Fruit fly (Drosophila melanogaster): ENCODE measurements around the gene CG31156.

The CG31156 gene

dm6 chr3R:22624737-22625136 lies 11.3 kb upstream of the CG31156 start (continued):
- TF ChIP-seq Side (GFP tag; optimal IDR thresholded peaks at IDR 0.05) (no peak), NfI (GFP tag; optimal IDR thresholded peaks at IDR 0.05) (peak; percentile 36), HLH54F (GFP tag; optimal IDR thresholded peaks at IDR 0.05) (peak; percentile 29), Doc2 (GFP tag; IDR thresholded peaks at IDR 0.05) (no peak), B-H2 (GFP tag; optimal IDR thresholded peaks at IDR 0.05) (no peak), ham (GFP tag; IDR thresholded peaks at IDR 0.05) (no peak), CoRest (tag; optimal IDR thresholded peaks at IDR 0.05) (peak; percentile 55), CG2120 (GFP tag; optimal IDR thresholded peaks at IDR 0.05) (peak; percentile 46), CG6791 (GFP tag; IDR thresholded peaks at IDR 0.05; ENCODE audit: partially characterized antibody) (no peak), CG8388 (GFP tag; optimal IDR thresholded peaks at IDR 0.05) (peak; percentile 68), Dek (tag; optimal IDR thresholded peaks at IDR 0.05) (no peak), slou (GFP tag; optimal IDR thresholded peaks at IDR 0.05) (no peak), wek (GFP tag; optimal IDR thresholded peaks at IDR 0.05) (no peak), sug (tag; optimal IDR thresholded peaks at IDR 0.05) (no peak), Vsx1 (GFP tag; optimal IDR thresholded peaks at IDR 0.05) (no peak), CG12391 (tag; optimal IDR thresholded peaks at IDR 0.05) (peak; percentile 67), Nf-YC (tag; optimal IDR thresholded peaks at IDR 0.05) (no peak), danr (GFP tag; IDR thresholded peaks at IDR 0.05) (peak; percentile 53; the same call in 1 of the 2 replicates), dimm (GFP tag; IDR thresholded peaks at IDR 0.05) (peak; percentile 67), az2 (GFP tag; optimal IDR thresholded peaks at IDR 0.05) (peak; percentile 72), Bteb2 (GFP tag; optimal IDR thresholded peaks at IDR 0.05) (no peak), Optix (GFP tag; IDR thresholded peaks at IDR 0.05) (peak; percentile 62; the same call in 1 of the 3 replicates), sna (GFP tag; IDR thresholded peaks at IDR 0.05; ENCODE audit: partially characterized antibody) (no peak), cwo (GFP tag; optimal IDR thresholded peaks at IDR 0.05) (no peak), CG4404 (GFP tag; IDR thresholded peaks at IDR 0.05) (0 out of 2 replicates have a peak, but pooled peaks have one; percentile 35), CG16863 (GFP tag; optimal IDR thresholded peaks at IDR 0.05) (peak; percentile 71), Jarid2 (GFP tag; optimal IDR thresholded peaks at IDR 0.05) (no peak), slp2 (GFP tag; optimal IDR thresholded peaks at IDR 0.05) (peak; percentile 40), HLH3B (GFP tag; IDR thresholded peaks at IDR 0.05) (peak; percentile 82), Hr3 (GFP tag; optimal IDR thresholded peaks at IDR 0.05) (peak; percentile 56), Mes4 (GFP tag; optimal IDR thresholded peaks at IDR 0.05) (peak; percentile 42), her (GFP tag; optimal IDR thresholded peaks at IDR 0.05) (peak; percentile 40), CG31388 (GFP tag; optimal IDR thresholded peaks at IDR 0.05) (peak; percentile 23), hth (optimal IDR thresholded peaks at IDR 0.05) (no peak), CG5180 (GFP tag; optimal IDR thresholded peaks at IDR 0.05) (no peak), CG2129 (GFP tag; IDR thresholded peaks at IDR 0.05; ENCODE audit: partially characterized antibody) (no peak), CG9215 (GFP tag; IDR thresholded peaks at IDR 0.05) (peak; percentile 34; the same call in 1 of the 2 replicates), CG2199 (GFP tag; IDR thresholded peaks at IDR 0.05) (no peak; the same call in 2 of the 3 replicates), ase (GFP tag; IDR thresholded peaks at IDR 0.05) (peak; percentile 75; the same call in 2 of the 3 replicates), CG7745 (tag; optimal IDR thresholded peaks at IDR 0.05) (no peak), CG17612 (GFP tag; IDR thresholded peaks at IDR 0.05) (no peak), CG12299 (tag; optimal IDR thresholded peaks at IDR 0.05) (no peak), HmgD (GFP tag; optimal IDR thresholded peaks at IDR 0.05) (no peak), Atf3 (GFP tag; optimal IDR thresholded peaks at IDR 0.05) (peak; percentile 26), grau (tag; optimal IDR thresholded peaks at IDR 0.05) (peak; percentile 59), CG10209 (GFP tag; optimal IDR thresholded peaks at IDR 0.05) (peak; percentile 42), gsb (GFP tag; IDR thresholded peaks at IDR 0.05) (peak; percentile 46; the same call in 1 of the 2 replicates), oc (tag; optimal IDR thresholded peaks at IDR 0.05) (peak; percentile 30), CG14014 (GFP tag; IDR thresholded peaks at IDR 0.05) (peak; percentile 74), CG3847 (GFP tag; IDR thresholded peaks at IDR 0.05) (peak; percentile 42; the same call in 1 of the 2 replicates), sens (GFP tag) (peak; percentile 97)
